Fruit fly (Drosophila melanogaster) whole organism, embryonic: ENCODE data around the gene Ire1.

Experiments used
- C15 ChIP-seq: fragments of 200-800 bp; sonication (Bioruptor generic); IDR thresholded peaks from 3 replicates; pipeline ENCODE4 v1.3.6; 2022; ENCODE audit warnings: missing biosample characterization, missing genetic modification characterization
- CG10654 ChIP-seq: fragments of 200-800 bp; sonication (Bioruptor generic); optimal IDR thresholded peaks from 2 replicates; lab custom pipeline; 2016; ENCODE audit warnings: missing biosample characterization, missing genetic modification characterization
- CG12299 ChIP-seq: fragments of 200-800 bp; sonication (Bioruptor generic); optimal IDR thresholded peaks from 2 replicates; lab custom pipeline; 2018; ENCODE audit warnings: missing biosample characterization, mild to moderate bottlenecking, missing genetic modification characterization
- CG12769 ChIP-seq: fragments of 200-800 bp; sonication (Bioruptor generic); optimal IDR thresholded peaks from 2 replicates; lab custom pipeline; 2019; ENCODE audit warnings: missing biosample characterization, mild to moderate bottlenecking, missing genetic modification characterization, moderate library complexity
- CG13296 ChIP-seq: fragments of 200-800 bp; sonication (Bioruptor generic); optimal IDR thresholded peaks from 3 replicates; lab custom pipeline; 2018; ENCODE audit warnings: missing biosample characterization, mild to moderate bottlenecking, missing genetic modification characterization
- CG14014 ChIP-seq: fragments of 200-800 bp; sonication (Bioruptor generic); IDR thresholded peaks from 2 replicates; pipeline ENCODE4 v1.3.6; 2022; ENCODE audit warnings: missing biosample characterization, missing genetic modification characterization
- CG15601 ChIP-seq: fragments of 200-800 bp; sonication (Bioruptor generic); optimal IDR thresholded peaks from 3 replicates; lab custom pipeline; 2019; ENCODE audit warnings: missing biosample characterization, mild to moderate bottlenecking, missing genetic modification characterization, moderate library complexity
- CG1647 ChIP-seq: fragments of 200-800 bp; sonication (Bioruptor generic); optimal IDR thresholded peaks from 3 replicates; lab custom pipeline; 2016; ENCODE audit warnings: missing biosample characterization, missing genetic modification characterization
- CG17385 ChIP-seq: fragments of 200-800 bp; sonication (Bioruptor generic); optimal IDR thresholded peaks from 3 replicates; lab custom pipeline; 2018; ENCODE audit warnings: missing biosample characterization, mild to moderate bottlenecking, missing genetic modification characterization
- CG18476 ChIP-seq: fragments of 200-800 bp; sonication (Bioruptor generic); optimal IDR thresholded peaks from 2 replicates; lab custom pipeline; 2016; ENCODE audit warnings: missing biosample characterization, mild to moderate bottlenecking, missing genetic modification characterization
- CG18619 ChIP-seq: fragments of 200-800 bp; sonication (Bioruptor generic); optimal IDR thresholded peaks from 3 replicates; lab custom pipeline; 2017; ENCODE audit warnings: missing biosample characterization, mild to moderate bottlenecking, missing genetic modification characterization
- CG3163 ChIP-seq: fragments of 200-800 bp; sonication (Bioruptor generic); optimal IDR thresholded peaks from 3 replicates; lab custom pipeline; 2016; ENCODE audit warnings: missing biosample characterization, missing genetic modification characterization
- CG34376 ChIP-seq: fragments of 200-800 bp; sonication (Bioruptor generic); optimal IDR thresholded peaks from 2 replicates; lab custom pipeline; 2018; ENCODE audit warnings: missing biosample characterization, mild to moderate bottlenecking, missing genetic modification characterization
- CG7556 ChIP-seq: fragments of 200-800 bp; sonication (Bioruptor generic); optimal IDR thresholded peaks from 2 replicates; lab custom pipeline; 2017; ENCODE audit warnings: missing biosample characterization, mild to moderate bottlenecking, missing genetic modification characterization
- CG8944 ChIP-seq: fragments of 200-800 bp; sonication (Bioruptor generic); optimal IDR thresholded peaks from 3 replicates; lab custom pipeline; 2016; ENCODE audit warnings: missing biosample characterization, missing genetic modification characterization
- CkIIα-i1 ChIP-seq: fragments of 200-800 bp; sonication (Bioruptor generic); IDR thresholded peaks from 2 replicates; pipeline ENCODE4 v1.3.6; 2022; ENCODE audit warnings: missing biosample characterization, missing genetic modification characterization
- Dip2 ChIP-seq: fragments of 200-800 bp; sonication (Bioruptor generic); IDR thresholded peaks from 2 replicates; pipeline ENCODE4 v1.3.6; 2022; ENCODE audit warnings: missing biosample characterization, missing genetic modification characterization
- Doc3 ChIP-seq: fragments of 200-800 bp; sonication (Bioruptor generic); IDR thresholded peaks from 3 replicates; pipeline ENCODE4 v1.3.6; 2022; ENCODE audit warnings: missing biosample characterization, missing genetic modification characterization; ENCODE audit not compliant: partially characterized antibody
- Gsc ChIP-seq: fragments of 200-800 bp; sonication (Bioruptor generic); IDR thresholded peaks from 2 replicates; pipeline ENCODE4 v1.3.6; 2022; ENCODE audit warnings: missing biosample characterization, missing genetic modification characterization
- HmgZ ChIP-seq: fragments of 200-800 bp; sonication (Bioruptor generic); optimal IDR thresholded peaks from 2 replicates; lab custom pipeline; 2018; ENCODE audit warnings: missing biosample characterization, mild to moderate bottlenecking, missing genetic modification characterization
- Hr3 ChIP-seq: fragments of 200-800 bp; sonication (Bioruptor generic); optimal IDR thresholded peaks from 3 replicates; lab custom pipeline; 2016; ENCODE audit warnings: missing biosample characterization, missing genetic modification characterization
- Hr78 ChIP-seq, 2 experiments: fragments of 200-800 bp in 1 of 2; fragments of >200 bp in 1 of 2; sonication (Bioruptor generic) in 1 of 2; optimal IDR thresholded peaks; 2 replicates each; lab custom pipeline; 2017 to 2019; ENCODE audit warnings: missing biosample characterization in 2 of 2, missing genetic modification characterization in 2 of 2, mild to moderate bottlenecking in 1 of 2, moderate library complexity in 1 of 2
- Lpt ChIP-seq: fragments of >200 bp; optimal IDR thresholded peaks from 2 replicates; lab custom pipeline; 2018; ENCODE audit warnings: missing biosample characterization, missing genetic modification characterization
- Max ChIP-seq: fragments of 200-800 bp; sonication (Bioruptor generic); optimal IDR thresholded peaks from 2 replicates; lab custom pipeline; 2016; ENCODE audit warnings: missing biosample characterization, mild to moderate bottlenecking, missing genetic modification characterization
- Myb ChIP-seq: fragments of 200-800 bp; sonication (Bioruptor generic); optimal IDR thresholded peaks from 2 replicates; lab custom pipeline; 2016; ENCODE audit warnings: missing biosample characterization, missing genetic modification characterization
- Poxn ChIP-seq: fragments of 200-800 bp; sonication (Bioruptor generic); IDR thresholded peaks from 2 replicates; pipeline ENCODE4 v1.3.6; 2022; ENCODE audit warnings: missing biosample characterization, missing genetic modification characterization
- Sox100B ChIP-seq: fragments of 200-800 bp; sonication (Bioruptor generic); optimal IDR thresholded peaks from 3 replicates; lab custom pipeline; 2018; ENCODE audit warnings: missing biosample characterization, mild to moderate bottlenecking, missing genetic modification characterization
- TFAM ChIP-seq: fragments of 200-800 bp; sonication (Bioruptor generic); optimal IDR thresholded peaks from 2 replicates; lab custom pipeline; 2017; ENCODE audit warnings: missing biosample characterization, missing genetic modification characterization, inconsistent platforms
- Trl ChIP-seq, 3 experiments: fragments of >200 bp in 2 of 3; fragments of 200-800 bp in 1 of 3; sonication (Bioruptor generic) in 1 of 3; optimal IDR thresholded peaks; 2 replicates in 1 of 3; 3 replicates in 2 of 3; lab custom pipeline; 2016 to 2017; ENCODE audit warnings: missing biosample characterization in 1 of 3, missing genetic modification characterization in 1 of 3
- Xbp1 ChIP-seq: fragments of 200-800 bp; sonication (Bioruptor generic); optimal IDR thresholded peaks from 3 replicates; lab custom pipeline; 2016; ENCODE audit warnings: missing biosample characterization, mild to moderate bottlenecking, missing genetic modification characterization
- ash1 ChIP-seq: fragments of 200-800 bp; sonication (Bioruptor generic); optimal IDR thresholded peaks from 2 replicates; lab custom pipeline; 2018; ENCODE audit warnings: missing biosample characterization, mild to moderate bottlenecking, missing genetic modification characterization
- bigmax ChIP-seq: fragments of 200-800 bp; sonication (Bioruptor generic); optimal IDR thresholded peaks from 2 replicates; lab custom pipeline; 2018; ENCODE audit warnings: missing biosample characterization, mild to moderate bottlenecking, missing genetic modification characterization
- cad ChIP-seq: fragments of >200 bp; optimal IDR thresholded peaks from 2 replicates; lab custom pipeline; 2017; ENCODE audit warnings: missing biosample characterization, missing genetic modification characterization
- ci ChIP-seq: fragments of 200-800 bp; sonication (Bioruptor generic); IDR thresholded peaks from 3 replicates; pipeline ENCODE4 v1.3.6; 2022; ENCODE audit warnings: missing biosample characterization, missing genetic modification characterization
- da ChIP-seq: fragments of 200-800 bp; sonication (Bioruptor generic); optimal IDR thresholded peaks from 2 replicates; lab custom pipeline; 2016; ENCODE audit warnings: missing biosample characterization, missing genetic modification characterization
- dmrt11E ChIP-seq: fragments of 200-800 bp; sonication (Bioruptor generic); optimal IDR thresholded peaks from 3 replicates; lab custom pipeline; 2018; ENCODE audit warnings: missing biosample characterization, mild to moderate bottlenecking, missing genetic modification characterization, moderate library complexity
- esg ChIP-seq: fragments of 200-800 bp; sonication (Bioruptor generic); conservative IDR thresholded peaks from 2 replicates; pipeline ENCODE4 v1.3.6; 2022; ENCODE audit warnings: missing biosample characterization, missing genetic modification characterization
- fu2 ChIP-seq: fragments of 200-800 bp; sonication (Bioruptor generic); optimal IDR thresholded peaks from 2 replicates; lab custom pipeline; 2016; ENCODE audit warnings: missing biosample characterization, missing genetic modification characterization
- ham ChIP-seq: fragments of 200-800 bp; sonication (Bioruptor generic); IDR thresholded peaks from 2 replicates; pipeline ENCODE4 v1.3.6; 2022; ENCODE audit warnings: missing biosample characterization, missing genetic modification characterization
- jing ChIP-seq: fragments of 200-800 bp; sonication (Bioruptor generic); optimal IDR thresholded peaks from 2 replicates; lab custom pipeline; 2018; ENCODE audit warnings: missing biosample characterization, mild to moderate bottlenecking, missing genetic modification characterization
- kay ChIP-seq: fragments of 200-800 bp; sonication (Bioruptor generic); optimal IDR thresholded peaks from 2 replicates; lab custom pipeline; 2016; ENCODE audit warnings: missing biosample characterization, missing genetic modification characterization
- nerfin-1 ChIP-seq: fragments of 200-800 bp; sonication (Bioruptor generic); optimal IDR thresholded peaks from 3 replicates; lab custom pipeline; 2019; ENCODE audit warnings: missing biosample characterization, mild to moderate bottlenecking, missing genetic modification characterization, moderate library complexity
- nom ChIP-seq: fragments of 200-800 bp; sonication (Bioruptor generic); optimal IDR thresholded peaks from 2 replicates; lab custom pipeline; 2017; ENCODE audit warnings: missing biosample characterization, missing genetic modification characterization, mild to moderate bottlenecking, moderate library complexity, missing genetic modification reagents
- org-1 ChIP-seq: fragments of 200-800 bp; sonication (Bioruptor generic); optimal IDR thresholded peaks from 2 replicates; lab custom pipeline; 2017; ENCODE audit warnings: missing biosample characterization, missing genetic modification characterization
- pros ChIP-seq: fragments of 200-800 bp; sonication (Bioruptor generic); optimal IDR thresholded peaks from 3 replicates; lab custom pipeline; 2019; ENCODE audit warnings: missing biosample characterization, mild to moderate bottlenecking, missing genetic modification characterization, moderate library complexity
- rib ChIP-seq: fragments of 200-800 bp; sonication (Bioruptor generic); IDR thresholded peaks from 2 replicates; pipeline ENCODE4 v1.3.6; 2022; ENCODE audit warnings: missing biosample characterization, missing genetic modification characterization
- ro ChIP-seq: fragments of 200-800 bp; sonication (Bioruptor generic); IDR thresholded peaks from 2 replicates; pipeline ENCODE4 v1.3.6; 2022; ENCODE audit warnings: missing biosample characterization, missing genetic modification characterization
- sim ChIP-seq: fragments of 200-800 bp; sonication (Bioruptor generic); IDR thresholded peaks from 2 replicates; pipeline ENCODE4 v1.3.6; 2022; ENCODE audit warnings: missing biosample characterization, missing genetic modification characterization
- tll ChIP-seq, 2 experiments: fragments of 200-800 bp in 1 of 2; fragments of >200 bp in 1 of 2; sonication (Bioruptor generic) in 1 of 2; optimal IDR thresholded peaks; 2 replicates each; lab custom pipeline; 2017 to 2019; ENCODE audit warnings: missing biosample characterization in 2 of 2, missing genetic modification characterization in 2 of 2, mild to moderate bottlenecking in 1 of 2, moderate library complexity in 1 of 2
- unpg ChIP-seq: fragments of 200-800 bp; sonication (Bioruptor generic); optimal IDR thresholded peaks from 3 replicates; lab custom pipeline; 2018; ENCODE audit warnings: missing biosample characterization, mild to moderate bottlenecking, missing genetic modification characterization, moderate library complexity

Ire1 gene

dm6 chr3R:19908863-19909343, 47.8 kb upstream of the Ire1 start (continued):
- no peak for TF ChIP-seq cad (GFP tag; lab: Kevin White, UChicago)
- TF ChIP-seq CG17385 (GFP tag; lab: Kevin White, UChicago) = peak; percentile 79
- TF ChIP-seq CG7556 = peak; percentile 84
- TF ChIP-seq C15 (GFP tag; lab: Robert Waterston, UW) = no peak
- TF ChIP-seq HmgZ (tag; lab: Kevin White, UChicago) = peak; percentile 77
- peak; percentile 68 for TF ChIP-seq rib
- TF ChIP-seq TFAM (GFP tag; lab: Kevin White, UChicago) = no peak
- TF ChIP-seq nerfin-1 (tag; lab: Kevin White, UChicago) = no peak
- TF ChIP-seq Xbp1 (GFP tag; lab: Kevin White, UChicago) = peak; percentile 85
- TF ChIP-seq jing (GFP tag; lab: Kevin White, UChicago) = peak; percentile 72
- peak; percentile 87 for TF ChIP-seq CG12769 (tag; lab: Kevin White, UChicago)
- TF ChIP-seq fu2 (GFP tag; lab: Kevin White, UChicago) = peak; percentile 64
- peak; percentile 82 for TF ChIP-seq CG1647 (GFP tag; lab: Kevin White, UChicago)
- no peak for TF ChIP-seq ash1 (GFP tag; lab: Kevin White, UChicago)
- no peak for TF ChIP-seq Lpt
- TF ChIP-seq sim (GFP tag; lab: Robert Waterston, UW) = peak; percentile 60; the same call in 1 of the 2 replicates
- TF ChIP-seq CG18476 (GFP tag; lab: Kevin White, UChicago) = peak; percentile 76
- peak; percentile 58 for TF ChIP-seq da (GFP tag; lab: Kevin White, UChicago)
- no peak for TF ChIP-seq pros
- TF ChIP-seq Hr78 (GFP tag; optimal IDR thresholded peaks at IDR 0.05; lab: Kevin White, UChicago) = peak in 1 of 2 experiments; percentile 16
- TF ChIP-seq unpg (GFP tag; lab: Kevin White, UChicago) = peak; percentile 86
- TF ChIP-seq nom (GFP tag; lab: Kevin White, UChicago) = peak; percentile 10
- TF ChIP-seq Dip2 (GFP tag; lab: Robert Waterston, UW) = 0 out of 2 replicates have a peak, but pooled peaks have one; percentile 36
- peak; percentile 71 for TF ChIP-seq Poxn (GFP tag; lab: Robert Waterston, UW)
- TF ChIP-seq Trl (optimal IDR thresholded peaks at IDR 0.05; lab: Kevin White, UChicago) = no peak
- TF ChIP-seq Trl (GFP tag; optimal IDR thresholded peaks at IDR 0.05; lab: Kevin White, UChicago) = peak; percentile 54
- TF ChIP-seq ci (GFP tag; lab: Robert Waterston, UW) = peak; percentile 95
- TF ChIP-seq ham (GFP tag; lab: Robert Waterston, UW) = no peak
- TF ChIP-seq CG10654 (GFP tag; lab: Kevin White, UChicago) = peak; percentile 82
- peak; percentile 83 for TF ChIP-seq CG34376 (GFP tag; lab: Kevin White, UChicago)
- TF ChIP-seq org-1 (GFP tag; lab: Kevin White, UChicago) = peak; percentile 77
- peak; percentile 78 for TF ChIP-seq esg (GFP tag; lab: Robert Waterston, UW)
- peak; percentile 54 for TF ChIP-seq Max (GFP tag; lab: Kevin White, UChicago)
- TF ChIP-seq Doc3 (GFP tag; lab: Robert Waterston, UW) = no peak
- peak; percentile 45 for TF ChIP-seq CG15601 (tag; lab: Kevin White, UChicago)
- TF ChIP-seq CG14014 (GFP tag; lab: Robert Waterston, UW) = peak; percentile 81
- TF ChIP-seq kay (GFP tag; lab: Kevin White, UChicago) = peak; percentile 65
- no peak for TF ChIP-seq bigmax (GFP tag; lab: Kevin White, UChicago)
- TF ChIP-seq CG18619 (GFP tag; lab: Kevin White, UChicago) = peak; percentile 77
- peak; percentile 49 for TF ChIP-seq CG12299
- TF ChIP-seq CG13296 (GFP tag; lab: Kevin White, UChicago) = peak; percentile 53
- peak; percentile 65 for TF ChIP-seq Myb (GFP tag; lab: Kevin White, UChicago)
- peak; percentile 55 for TF ChIP-seq dmrt11E (tag; lab: Kevin White, UChicago)
- TF ChIP-seq Gsc (GFP tag; lab: Robert Waterston, UW) = peak; percentile 58; the same call in 1 of the 2 replicates
- TF ChIP-seq ro = peak; percentile 69
- 0 out of 2 replicates have a peak, but pooled peaks have one; percentile 23 for TF ChIP-seq CkIIα-i1 (GFP tag; lab: Robert Waterston, UW)
- peak; percentile 82 for TF ChIP-seq Hr3 (GFP tag; lab: Kevin White, UChicago)
- TF ChIP-seq CG3163 (GFP tag; lab: Kevin White, UChicago) = peak; percentile 54
- peak; percentile 78 for TF ChIP-seq CG8944 (GFP tag; lab: Kevin White, UChicago)
- no peak for TF ChIP-seq tll (GFP tag; optimal IDR thresholded peaks at IDR 0.05; lab: Kevin White, UChicago)
- TF ChIP-seq Sox100B = peak; percentile 76
